Worm (Caenorhabditis elegans) whole organism, L3 larva: Measurements from ENCODE around the gene T14F9.2.

Experiments
- R02D3.7 ChIP-seq: fragments of 150-350 bp; optimal IDR thresholded peaks from 2 replicates; lab custom pipeline; 2014; ENCODE audit warnings: missing biosample characterization, missing genetic modification characterization
- ZK546.5 ChIP-seq: sonication (generic microtip); optimal IDR thresholded peaks from 2 replicates; lab custom pipeline; 2017; ENCODE audit warnings: missing biosample characterization, missing genetic modification characterization
- aly-2 ChIP-seq: fragments of 150-350 bp; optimal IDR thresholded peaks from 2 replicates; lab custom pipeline; 2014; ENCODE audit warnings: missing biosample characterization, missing genetic modification characterization
- ama-1 ChIP-seq: fragments of 150-350 bp; optimal IDR thresholded peaks from 2 replicates; lab custom pipeline; 2018
- ceh-82 ChIP-seq: fragments of 150-350 bp; optimal IDR thresholded peaks from 2 replicates; lab custom pipeline; 2014; ENCODE audit warnings: missing biosample characterization, missing genetic modification characterization
- daf-12 ChIP-seq: fragments of 150-350 bp; optimal IDR thresholded peaks from 2 replicates; lab custom pipeline; 2014; ENCODE audit warnings: missing biosample characterization, missing genetic modification reagents, missing genetic modification characterization
- egl-27 ChIP-seq: sonication (generic microtip); optimal IDR thresholded peaks from 4 replicates; lab custom pipeline; 2017; ENCODE audit warnings: missing biosample characterization, missing genetic modification reagents, missing genetic modification characterization
- egl-5 ChIP-seq: fragments of 150-350 bp; optimal IDR thresholded peaks from 2 replicates; lab custom pipeline; 2017; ENCODE audit warnings: missing biosample characterization, missing genetic modification reagents, missing genetic modification characterization, inconsistent platforms
- elt-1 ChIP-seq: fragments of 150-350 bp; optimal IDR thresholded peaks from 2 replicates; lab custom pipeline; 2014; ENCODE audit warnings: missing biosample characterization, missing genetic modification characterization
- elt-2 ChIP-seq: sonication (generic microtip); optimal IDR thresholded peaks from 2 replicates; lab custom pipeline; 2016; ENCODE audit warnings: missing genetic modification reagents, mild to moderate bottlenecking, missing genetic modification characterization, missing compliant biosample characterization
- elt-3 ChIP-seq, 3 experiments: fragments of 150-350 bp in 1 of 3; sonication (generic microtip) in 2 of 3; optimal IDR thresholded peaks; 2 replicates in 2 of 3; 4 replicates in 1 of 3; lab custom pipeline; 2014 to 2017; ENCODE audit warnings: missing biosample characterization in 3 of 3, missing genetic modification characterization in 3 of 3
- fkh-10 ChIP-seq: sonication (generic microtip); optimal IDR thresholded peaks from 2 replicates; lab custom pipeline; 2017; ENCODE audit warnings: missing biosample characterization, missing genetic modification reagents, missing genetic modification characterization
- fkh-2 ChIP-seq: fragments of 150-350 bp; optimal IDR thresholded peaks from 2 replicates; lab custom pipeline; 2014; ENCODE audit warnings: missing biosample characterization, missing genetic modification reagents, missing genetic modification characterization
- lin-15B ChIP-seq: fragments of 150-350 bp; optimal IDR thresholded peaks from 2 replicates; lab custom pipeline; 2014; ENCODE audit warnings: missing biosample characterization, missing genetic modification characterization
- lin-39 ChIP-seq: fragments of 150-350 bp; optimal IDR thresholded peaks from 2 replicates; lab custom pipeline; 2018; ENCODE audit warnings: missing biosample characterization, missing genetic modification reagents, missing genetic modification characterization
- lsy-12 ChIP-seq: sonication (generic microtip); optimal IDR thresholded peaks from 2 replicates; lab custom pipeline; 2016; ENCODE audit warnings: mild to moderate bottlenecking, missing genetic modification characterization, missing compliant biosample characterization
- mdl-1 ChIP-seq: fragments of 150-350 bp; optimal IDR thresholded peaks from 2 replicates; lab custom pipeline; 2014; ENCODE audit warnings: missing biosample characterization, missing genetic modification characterization
- mml-1 ChIP-seq: fragments of 150-350 bp; sonication (generic microtip); optimal IDR thresholded peaks from 3 replicates; lab custom pipeline; 2014; ENCODE audit warnings: missing biosample characterization, missing genetic modification characterization
- nfya-1 ChIP-seq: sonication (generic microtip); optimal IDR thresholded peaks from 2 replicates; lab custom pipeline; 2017; ENCODE audit warnings: missing genetic modification characterization, mild to moderate bottlenecking, missing compliant biosample characterization, antibody characterized with exemption, moderate library complexity; ENCODE audit not compliant: insufficient read depth
- nhr-11 ChIP-seq: fragments of 150-350 bp; optimal IDR thresholded peaks from 2 replicates; lab custom pipeline; 2014; ENCODE audit warnings: missing biosample characterization, missing genetic modification characterization
- nhr-23 ChIP-seq: fragments of 150-350 bp; optimal IDR thresholded peaks from 2 replicates; lab custom pipeline; 2014; ENCODE audit warnings: missing biosample characterization, missing genetic modification reagents, missing genetic modification characterization
- nhr-237 ChIP-seq: fragments of 150-350 bp; optimal IDR thresholded peaks from 2 replicates; lab custom pipeline; 2014; ENCODE audit warnings: missing biosample characterization, missing genetic modification characterization
- nhr-25 ChIP-seq: sonication (generic microtip); optimal IDR thresholded peaks from 2 replicates; lab custom pipeline; 2017; ENCODE audit warnings: missing biosample characterization, missing genetic modification characterization
- nhr-28 ChIP-seq: fragments of 150-350 bp; optimal IDR thresholded peaks from 2 replicates; lab custom pipeline; 2014; ENCODE audit warnings: missing biosample characterization, missing genetic modification characterization
- nhr-43 ChIP-seq: sonication (generic microtip); optimal IDR thresholded peaks from 2 replicates; lab custom pipeline; 2016; ENCODE audit warnings: mild to moderate bottlenecking, missing genetic modification characterization, missing compliant biosample characterization; ENCODE audit not compliant: poor library complexity, severe bottlenecking
- nhr-67 ChIP-seq: fragments of 150-350 bp; optimal IDR thresholded peaks from 2 replicates; lab custom pipeline; 2014; ENCODE audit warnings: missing biosample characterization, missing genetic modification characterization
- nhr-76 ChIP-seq: fragments of 150-350 bp; sonication (generic microtip); optimal IDR thresholded peaks from 5 replicates; lab custom pipeline; 2014; ENCODE audit warnings: missing biosample characterization, missing genetic modification characterization
- nhr-77 ChIP-seq: fragments of 150-350 bp; optimal IDR thresholded peaks from 2 replicates; lab custom pipeline; 2014; ENCODE audit warnings: missing biosample characterization, missing genetic modification characterization
- pha-4 ChIP-seq: fragments of 150-350 bp; optimal IDR thresholded peaks from 2 replicates; lab custom pipeline; 2014; ENCODE audit warnings: missing biosample characterization, missing genetic modification reagents, missing genetic modification characterization
- pqm-1 ChIP-seq: fragments of 150-350 bp; optimal IDR thresholded peaks from 2 replicates; lab custom pipeline; 2017; ENCODE audit warnings: missing biosample characterization, missing genetic modification characterization, inconsistent platforms
- sea-2 ChIP-seq: fragments of 150-350 bp; sonication (generic microtip); optimal IDR thresholded peaks from 4 replicates; lab custom pipeline; 2014; ENCODE audit warnings: missing biosample characterization, missing genetic modification reagents, missing genetic modification characterization
- skn-1 ChIP-seq: fragments of 150-350 bp; optimal IDR thresholded peaks from 2 replicates; lab custom pipeline; 2014; ENCODE audit warnings: missing biosample characterization, missing genetic modification characterization
- snpc-4 ChIP-seq: fragments of 150-350 bp; optimal IDR thresholded peaks from 2 replicates; lab custom pipeline; 2014; ENCODE audit warnings: missing biosample characterization, missing genetic modification characterization
- unc-39 ChIP-seq: sonication (generic microtip); optimal IDR thresholded peaks from 4 replicates; lab custom pipeline; 2017; ENCODE audit warnings: missing biosample characterization, missing genetic modification characterization
- unc-62 ChIP-seq: fragments of 150-350 bp; sonication (generic microtip); optimal IDR thresholded peaks from 4 replicates; lab custom pipeline; 2014; ENCODE audit warnings: missing biosample characterization, missing genetic modification reagents, missing genetic modification characterization
- zag-1 ChIP-seq: fragments of 150-350 bp; optimal IDR thresholded peaks from 2 replicates; lab custom pipeline; 2014; ENCODE audit warnings: missing biosample characterization, missing genetic modification characterization

T14F9.2 gene

ce11 chrX:2212141-2212540, 22.0 kb upstream of the T14F9.2 start:
- TF ChIP-seq pha-4 (tag; lab: Kevin White, UChicago) (peak; percentile 21), skn-1 (tag; lab: Kevin White, UChicago) (no peak), fkh-10 (GFP tag; lab: Kevin White, UChicago) (no peak)

DNA sequence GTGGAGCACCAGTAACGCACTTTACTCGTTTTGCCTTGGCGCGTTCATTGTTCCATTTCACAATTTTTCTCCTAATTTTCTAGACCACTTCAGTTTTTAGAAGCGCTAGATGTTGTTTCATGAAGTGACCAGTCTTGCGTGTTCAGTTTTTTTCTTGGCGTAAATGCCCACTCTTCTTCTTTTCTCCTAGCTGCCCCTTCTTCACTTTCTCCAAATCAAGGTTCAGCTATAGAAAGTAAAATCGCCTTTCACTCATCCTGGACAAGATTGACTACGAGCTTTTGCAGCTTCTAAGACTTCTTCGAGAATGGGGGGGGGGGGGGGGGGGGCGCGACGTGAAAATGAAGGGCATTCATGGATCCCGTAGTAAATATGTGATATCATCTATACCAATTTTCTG, 21.4 kb upstream of the T14F9.2 start:
- no peak for TF ChIP-seq R02D3.7 (tag; lab: Kevin White, UChicago)
- no peak for TF ChIP-seq aly-2 (tag; lab: Kevin White, UChicago)
- no peak for TF ChIP-seq nhr-76
- no peak for TF ChIP-seq mml-1 (tag; lab: Kevin White, UChicago)
- no peak for TF ChIP-seq lsy-12 (tag; lab: Kevin White, UChicago)
- no peak for TF ChIP-seq daf-12

- TF ChIP-seq unc-39 (tag; lab: Kevin White, UChicago) (no peak), elt-2 (tag; lab: Kevin White, UChicago) (peak; percentile 13), sea-2 (GFP tag; lab: Kevin White, UChicago) (no peak), nhr-11 (tag; lab: Kevin White, UChicago) (no peak), nhr-28 (tag; lab: Kevin White, UChicago) (no peak), lin-39 (tag; lab: Kevin White, UChicago) (no peak), nhr-43 (no peak), mdl-1 (tag; lab: Kevin White, UChicago) (no peak), nhr-23 (peak; percentile 27), nhr-25 (tag; lab: Kevin White, UChicago) (peak; percentile 41), lin-15B (tag; lab: Kevin White, UChicago) (no peak)
Measured at ce11 chrX:2213400-2214362, 20.4 kb upstream of the T14F9.2 start.

DNA sequence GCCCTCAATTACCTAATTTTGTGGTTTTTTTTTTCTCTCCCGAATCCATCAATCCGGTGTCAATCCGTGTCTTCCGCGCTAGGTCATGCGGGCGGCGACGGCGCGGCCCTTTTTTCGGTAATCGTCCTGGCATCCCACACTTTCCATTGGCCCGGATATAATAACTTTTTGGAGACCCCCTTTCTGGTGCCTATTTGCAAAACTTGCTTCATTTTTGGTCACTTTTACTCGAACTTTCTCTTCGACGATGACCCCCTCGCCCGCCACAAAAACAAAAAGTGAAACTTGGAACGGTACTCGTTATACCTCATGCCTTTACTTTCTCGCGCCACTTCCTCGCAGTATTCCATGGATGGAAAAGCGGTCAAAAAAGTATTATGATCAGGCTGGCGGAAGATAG, 19.7 kb upstream of the T14F9.2 start:
- no peak for TF ChIP-seq egl-5 (tag; lab: Kevin White, UChicago)
- peak; percentile 77 for TF ChIP-seq nhr-23
- TF ChIP-seq pqm-1 (tag; lab: Kevin White, UChicago): no peak

ce11 chrX:2215108-2215507, 19.0 kb upstream of the T14F9.2 start:
- TF ChIP-seq aly-2 (tag; lab: Kevin White, UChicago) (no peak), nfya-1 (tag; lab: Kevin White, UChicago) (peak; percentile 22), elt-3 (tag; optimal IDR thresholded peaks at IDR 0.05; lab: Kevin White, UChicago) (peak in 2 of 3 experiments; percentile 76 to 86), pha-4 (tag; lab: Kevin White, UChicago) (peak; percentile 22), nhr-43 (peak; percentile 43), mdl-1 (tag; lab: Kevin White, UChicago) (peak; percentile 1), elt-2 (tag; lab: Kevin White, UChicago) (peak; percentile 57), nhr-23 (no peak), nhr-25 (tag; lab: Kevin White, UChicago) (peak; percentile 32), pqm-1 (tag; lab: Kevin White, UChicago) (peak; percentile 1)

DNA sequence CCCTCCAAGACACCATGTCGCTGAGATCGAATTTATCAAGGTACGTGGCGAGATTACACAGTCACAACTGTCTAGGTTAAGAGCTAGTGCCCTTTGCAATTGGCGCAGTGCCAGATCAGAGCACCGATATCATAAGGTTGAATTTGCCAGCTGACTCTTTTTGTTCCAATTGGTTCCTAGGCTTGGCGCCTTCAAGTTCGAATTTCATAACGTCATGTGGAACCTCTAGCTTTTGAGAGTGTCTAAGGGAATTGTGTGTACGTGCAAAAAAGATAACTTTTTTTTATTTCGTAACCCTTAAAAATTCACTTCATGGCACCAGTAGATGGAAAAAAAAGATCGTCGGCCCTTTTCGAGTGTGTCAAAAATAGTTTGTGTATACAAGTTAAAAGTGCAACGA, 17.9 kb upstream of the T14F9.2 start:
- TF ChIP-seq egl-27 (tag; lab: Kevin White, UChicago) (no peak), sea-2 (GFP tag; lab: Kevin White, UChicago) (no peak), nhr-77 (tag; lab: Kevin White, UChicago) (no peak)

- TF ChIP-seq nhr-11 (tag; lab: Kevin White, UChicago) (no peak), elt-3 (tag; optimal IDR thresholded peaks at IDR 0.05; lab: Kevin White, UChicago) (peak in 1 of 3 experiments; percentile 39), egl-27 (tag; lab: Kevin White, UChicago) (no peak), fkh-2 (tag; lab: Kevin White, UChicago) (no peak), elt-1 (tag; lab: Kevin White, UChicago) (no peak), lin-15B (tag; lab: Kevin White, UChicago) (no peak), ceh-82 (tag; lab: Kevin White, UChicago) (no peak), nhr-25 (tag; lab: Kevin White, UChicago) (peak; percentile 74), elt-2 (tag; lab: Kevin White, UChicago) (no peak), ama-1 (lab: Kevin White, UChicago) (no peak), lin-39 (tag; lab: Kevin White, UChicago) (no peak), unc-62 (GFP tag; lab: Kevin White, UChicago) (no peak), zag-1 (tag; lab: Kevin White, UChicago) (no peak), nhr-23 (peak; percentile 91), skn-1 (tag; lab: Kevin White, UChicago) (no peak), snpc-4 (tag; lab: Kevin White, UChicago) (no peak), unc-39 (tag; lab: Kevin White, UChicago) (no peak), ZK546.5 (tag; lab: Kevin White, UChicago) (no peak), lsy-12 (tag; lab: Kevin White, UChicago) (peak; percentile 0), nhr-43 (peak; percentile 12), nhr-237 (tag; lab: Kevin White, UChicago) (no peak), aly-2 (tag; lab: Kevin White, UChicago) (no peak), nhr-67 (tag; lab: Kevin White, UChicago) (no peak)
Measured at ce11 chrX:2216662-2217061, 17.5 kb upstream of the T14F9.2 start.
